Worm (Caenorhabditis elegans) whole organism, L3 larva: Measurements from ENCODE around the gene Y54G2A.12.
"Not testable (repeated sequence)": the region's sequence is repeated elsewhere in the genome, so short reads cannot be mapped to it uniquely, and the experiment has no call there.

Source experiments
- R02D3.7 ChIP-seq: fragments of 150-350 bp; optimal IDR thresholded peaks from 2 replicates; lab custom pipeline; 2014; ENCODE audit warnings: missing biosample characterization, missing genetic modification characterization
- elt-1 ChIP-seq: fragments of 150-350 bp; optimal IDR thresholded peaks from 2 replicates; lab custom pipeline; 2014; ENCODE audit warnings: missing biosample characterization, missing genetic modification characterization
- elt-2 ChIP-seq: sonication (generic microtip); optimal IDR thresholded peaks from 2 replicates; lab custom pipeline; 2016; ENCODE audit warnings: missing genetic modification reagents, mild to moderate bottlenecking, missing genetic modification characterization, missing compliant biosample characterization
- mdl-1 ChIP-seq: fragments of 150-350 bp; optimal IDR thresholded peaks from 2 replicates; lab custom pipeline; 2014; ENCODE audit warnings: missing biosample characterization, missing genetic modification characterization
- pha-4 ChIP-seq: fragments of 150-350 bp; optimal IDR thresholded peaks from 2 replicates; lab custom pipeline; 2014; ENCODE audit warnings: missing biosample characterization, missing genetic modification reagents, missing genetic modification characterization
- unc-62 ChIP-seq: fragments of 150-350 bp; sonication (generic microtip); optimal IDR thresholded peaks from 4 replicates; lab custom pipeline; 2014; ENCODE audit warnings: missing biosample characterization, missing genetic modification reagents, missing genetic modification characterization

DNA sequence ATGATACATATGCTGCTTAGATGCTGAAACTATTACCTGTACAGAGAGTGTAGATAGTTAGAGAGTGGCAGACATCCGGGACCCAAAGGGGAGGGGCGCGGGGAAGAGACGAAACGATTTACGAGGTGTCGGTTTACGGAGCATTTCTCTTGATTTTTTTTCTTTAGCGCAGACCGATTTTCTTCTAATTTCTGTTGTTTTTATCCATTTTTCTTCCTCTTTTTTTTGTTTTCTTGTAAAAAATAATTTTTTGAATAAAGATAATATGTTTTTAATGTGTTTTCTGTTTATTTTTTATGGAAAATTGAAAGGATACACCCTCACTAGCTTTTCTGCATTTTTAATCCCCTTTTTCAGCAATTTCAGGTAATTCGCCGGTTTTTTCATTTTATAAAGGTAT is 4.8 kb downstream of the Y54G2A.12 start, which contains the start of gene Y54G2A.72:
- TF ChIP-seq elt-2 (tag; lab: Kevin White, UChicago); pha-4 (tag; lab: Kevin White, UChicago); mdl-1 (tag; lab: Kevin White, UChicago); R02D3.7 (tag; lab: Kevin White, UChicago); unc-62 (GFP tag; lab: Kevin White, UChicago); elt-1 (tag; lab: Kevin White, UChicago): not testable (repeated sequence)
